Worm (Caenorhabditis elegans): ENCODE data around the gene cpr-6.

Gene cpr-6

DNA sequence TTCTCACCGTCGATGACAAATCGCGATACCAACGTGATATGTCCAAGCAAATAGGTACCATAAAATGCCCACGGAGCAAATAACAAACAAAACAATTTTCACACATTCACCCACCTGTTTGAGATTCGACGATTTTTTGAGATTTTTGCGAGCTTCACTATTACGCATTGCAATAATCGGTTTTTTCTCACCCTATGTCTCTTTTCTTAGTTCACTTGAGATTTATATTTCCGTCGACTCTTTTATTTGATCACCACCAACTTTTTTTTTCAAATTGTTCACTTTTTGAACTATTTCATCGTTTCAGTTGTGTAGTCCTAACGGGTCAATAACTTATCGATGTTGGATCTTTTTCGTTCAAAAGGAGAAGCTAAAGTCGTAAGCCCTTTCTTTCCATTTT lies 18.5 kb upstream of the cpr-6 start, which contains the start of gene fbxl-4:
Gene fbxl-4 (plus strand): TSS at position 301 of the 400 bp plus-strand sequence.
- TF ChIP-seq nhr-77 (tag; optimal IDR thresholded peaks at IDR 0.05) (no peak), fos-1 (tag; optimal IDR thresholded peaks at IDR 0.05) (no peak), tbx-2 (tag; optimal IDR thresholded peaks at IDR 0.05) (no peak), snpc-4 (tag; optimal IDR thresholded peaks at IDR 0.05) (no peak), lsy-12 (tag; optimal IDR thresholded peaks at IDR 0.05) (no peak), nhr-12 (tag; optimal IDR thresholded peaks at IDR 0.05) (no peak), egl-5 (tag; optimal IDR thresholded peaks at IDR 0.05) (no peak), nhr-25 (tag; optimal IDR thresholded peaks at IDR 0.05) (no peak), unc-39 (tag; optimal IDR thresholded peaks at IDR 0.05) (no peak), eor-1 (tag; optimal IDR thresholded peaks at IDR 0.05) (no peak), pqm-1 (tag; optimal IDR thresholded peaks at IDR 0.05) (no peak), ama-1 (optimal IDR thresholded peaks at IDR 0.05) (no peak), ceh-28 (tag; optimal IDR thresholded peaks at IDR 0.05) (no peak), egl-27 (tag; optimal IDR thresholded peaks at IDR 0.05) (no peak), unc-62 (GFP tag; optimal IDR thresholded peaks at IDR 0.05) (no peak), mml-1 (tag; optimal IDR thresholded peaks at IDR 0.05) (no peak)

ce11 chrX:6591674-6592073 lies 15.3 kb upstream of the cpr-6 start:
- TF ChIP-seq skn-1 (tag; optimal IDR thresholded peaks at IDR 0.05) (no peak), nfya-1 (tag; optimal IDR thresholded peaks at IDR 0.05; ENCODE audit: insufficient read depth) (peak; percentile 29), elt-3 (tag; optimal IDR thresholded peaks at IDR 0.05) (no peak), nhr-67 (tag; optimal IDR thresholded peaks at IDR 0.05) (no peak), elt-2 (tag; optimal IDR thresholded peaks at IDR 0.05) (no peak), daf-12 (tag; optimal IDR thresholded peaks at IDR 0.05) (no peak), aly-2 (tag; optimal IDR thresholded peaks at IDR 0.05) (no peak), nhr-43 (tag; optimal IDR thresholded peaks at IDR 0.05; ENCODE audit: poor library complexity, severe bottlenecking) (no peak), egl-5 (tag; optimal IDR thresholded peaks at IDR 0.05) (peak; percentile 24), sea-2 (GFP tag; optimal IDR thresholded peaks at IDR 0.05) (no peak), ama-1 (optimal IDR thresholded peaks at IDR 0.05) (no peak), nhr-237 (tag; optimal IDR thresholded peaks at IDR 0.05) (no peak), lin-39 (tag; optimal IDR thresholded peaks at IDR 0.05) (peak; percentile 23)

DNA sequence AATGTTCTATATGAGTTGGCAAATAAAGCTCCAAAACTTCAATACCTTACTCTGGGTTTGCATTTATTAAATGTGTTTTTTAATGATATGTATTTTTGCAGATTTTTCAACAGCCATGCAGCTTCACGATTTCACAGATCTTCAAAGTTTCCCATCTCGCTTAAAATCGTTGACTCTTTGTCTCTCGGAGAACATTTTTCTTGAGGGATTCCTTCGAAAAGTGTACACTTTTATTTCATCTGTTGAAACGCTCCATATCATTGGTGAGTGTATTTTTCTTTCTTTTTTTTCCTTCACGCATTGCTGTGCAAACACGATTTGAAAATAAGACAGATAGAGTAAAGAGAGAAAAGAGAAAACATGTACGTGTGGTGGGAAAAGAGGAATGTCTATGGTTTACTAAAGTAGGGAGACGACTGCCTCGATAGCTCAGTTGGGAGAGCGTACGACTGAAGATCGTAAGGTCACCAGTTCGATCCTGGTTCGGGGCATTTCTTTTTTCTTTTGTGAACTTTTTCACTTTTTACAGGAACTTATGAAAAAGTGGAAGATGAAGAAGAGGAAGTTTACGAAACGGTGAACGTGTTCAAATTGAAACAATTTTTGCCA lies 13.7 kb upstream of the cpr-6 start:
- TF ChIP-seq nhr-76 (tag; optimal IDR thresholded peaks at IDR 0.05) (no peak), elt-1 (tag; optimal IDR thresholded peaks at IDR 0.05) (no peak), egl-5 (tag; optimal IDR thresholded peaks at IDR 0.05) (no peak), fos-1 (tag; optimal IDR thresholded peaks at IDR 0.05) (no peak), unc-62 (GFP tag; optimal IDR thresholded peaks at IDR 0.05) (peak; percentile 16), aly-2 (tag; optimal IDR thresholded peaks at IDR 0.05) (no peak), hmg-11 (tag; optimal IDR thresholded peaks at IDR 0.05) (peak; percentile 93), nhr-25 (tag; optimal IDR thresholded peaks at IDR 0.05) (no peak), skn-1 (tag; optimal IDR thresholded peaks at IDR 0.05) (no peak), ztf-4 (tag; optimal IDR thresholded peaks at IDR 0.05) (no peak), elt-3 (tag; optimal IDR thresholded peaks at IDR 0.05) (no peak), lsy-12 (tag; optimal IDR thresholded peaks at IDR 0.05) (peak; percentile 18), nhr-77 (tag; optimal IDR thresholded peaks at IDR 0.05) (no peak), ama-1 (optimal IDR thresholded peaks at IDR 0.05) (no peak), daf-12 (tag; optimal IDR thresholded peaks at IDR 0.05) (no peak), nhr-12 (tag; optimal IDR thresholded peaks at IDR 0.05) (no peak), ceh-82 (tag; optimal IDR thresholded peaks at IDR 0.05) (no peak), snpc-4 (tag; optimal IDR thresholded peaks at IDR 0.05) (no peak), pha-4 (tag; optimal IDR thresholded peaks at IDR 0.05) (peak; percentile 74), nhr-23 (tag; optimal IDR thresholded peaks at IDR 0.05) (no peak), fkh-10 (GFP tag; optimal IDR thresholded peaks at IDR 0.05) (no peak), ZK546.5 (tag; optimal IDR thresholded peaks at IDR 0.05) (no peak), egl-27 (tag; optimal IDR thresholded peaks at IDR 0.05) (no peak), unc-39 (tag; optimal IDR thresholded peaks at IDR 0.05) (no peak), tbx-2 (tag; optimal IDR thresholded peaks at IDR 0.05) (peak; percentile 58), nhr-11 (tag; optimal IDR thresholded peaks at IDR 0.05) (peak; percentile 29), nhr-28 (tag; optimal IDR thresholded peaks at IDR 0.05) (no peak), ceh-16 (tag; optimal IDR thresholded peaks at IDR 0.05) (no peak), mml-1 (tag; optimal IDR thresholded peaks at IDR 0.05) (no peak), lin-15B (tag; optimal IDR thresholded peaks at IDR 0.05) (no peak), zag-1 (tag; optimal IDR thresholded peaks at IDR 0.05) (no peak), elt-2 (tag; optimal IDR thresholded peaks at IDR 0.05) (peak; percentile 35), nfya-1 (tag; optimal IDR thresholded peaks at IDR 0.05; ENCODE audit: insufficient read depth) (peak; percentile 50), ztf-11 (tag; optimal IDR thresholded peaks at IDR 0.05) (peak; percentile 36), sea-2 (GFP tag; optimal IDR thresholded peaks at IDR 0.05) (no peak), mdl-1 (tag; optimal IDR thresholded peaks at IDR 0.05) (no peak), jun-1 (tag; optimal IDR thresholded peaks at IDR 0.05) (no peak), eor-1 (tag; optimal IDR thresholded peaks at IDR 0.05) (peak in 1 of 2 experiments; percentile 64), nhr-67 (tag; optimal IDR thresholded peaks at IDR 0.05) (no peak), nhr-237 (tag; optimal IDR thresholded peaks at IDR 0.05) (no peak), ceh-28 (tag; optimal IDR thresholded peaks at IDR 0.05) (no peak), pqm-1 (tag; optimal IDR thresholded peaks at IDR 0.05) (peak; percentile 20), fkh-2 (tag; optimal IDR thresholded peaks at IDR 0.05) (no peak), nhr-43 (tag; optimal IDR thresholded peaks at IDR 0.05; ENCODE audit: poor library complexity, severe bottlenecking) (peak; percentile 40)

Measured in whole organism, L3 larva.